Fruit fly (Drosophila melanogaster) whole organism, embryonic: ENCODE measurements around the gene CG44303.
A peak's percentile ranks its signal among the peaks of the same experiment; 100 is the strongest.

Experiments used
- CG10366 ChIP-seq: fragments of 200-800 bp; sonication (Bioruptor generic); IDR thresholded peaks from 2 replicates; pipeline ENCODE4 v1.3.6; 2022; ENCODE audit warnings: missing biosample characterization, missing genetic modification characterization
- CG11504 ChIP-seq: fragments of 200-800 bp; sonication (Bioruptor generic); optimal IDR thresholded peaks from 3 replicates; lab custom pipeline; 2019; ENCODE audit warnings: missing biosample characterization, mild to moderate bottlenecking, missing genetic modification characterization, moderate library complexity
- CG12071 ChIP-seq: fragments of 200-800 bp; sonication (Bioruptor generic); optimal IDR thresholded peaks from 3 replicates; lab custom pipeline; 2018; ENCODE audit warnings: missing biosample characterization, mild to moderate bottlenecking, missing genetic modification characterization
- CG12659 ChIP-seq: fragments of 200-800 bp; sonication (Bioruptor generic); optimal IDR thresholded peaks from 3 replicates; lab custom pipeline; 2017; ENCODE audit warnings: mild to moderate bottlenecking, missing biosample characterization, missing genetic modification reagents, missing genetic modification characterization
- CG1647 ChIP-seq: fragments of 200-800 bp; sonication (Bioruptor generic); optimal IDR thresholded peaks from 3 replicates; lab custom pipeline; 2016; ENCODE audit warnings: missing biosample characterization, missing genetic modification characterization
- CG17328 ChIP-seq: fragments of 200-800 bp; sonication (Bioruptor generic); IDR thresholded peaks from 2 replicates; pipeline ENCODE4 v1.3.6; 2022; ENCODE audit warnings: missing biosample characterization, missing genetic modification characterization
- CG17612 ChIP-seq: fragments of 200-800 bp; sonication (Bioruptor generic); IDR thresholded peaks from 2 replicates; pipeline ENCODE4 v1.3.6; 2022; ENCODE audit warnings: missing biosample characterization, missing genetic modification characterization
- CG30431 ChIP-seq: fragments of 200-800 bp; sonication (Bioruptor generic); optimal IDR thresholded peaks from 2 replicates; lab custom pipeline; 2017; ENCODE audit warnings: missing biosample characterization, missing genetic modification characterization
- CG32532 ChIP-seq: fragments of 200-800 bp; sonication (Bioruptor generic); IDR thresholded peaks from 2 replicates; pipeline ENCODE4 v1.3.6; 2022; ENCODE audit warnings: missing biosample characterization, missing genetic modification characterization
- CG32772 ChIP-seq: fragments of 200-800 bp; sonication (Bioruptor generic); IDR thresholded peaks from 2 replicates; pipeline ENCODE4 v1.3.6; 2022; ENCODE audit warnings: missing biosample characterization, missing genetic modification characterization
- CG3726 ChIP-seq: fragments of 200-800 bp; sonication (Bioruptor generic); IDR thresholded peaks from 3 replicates; pipeline ENCODE4, ENCODE4 v1.3.6; 2022; ENCODE audit warnings: missing biosample characterization, missing genetic modification characterization
- CG8290 ChIP-seq, 3 experiments: fragments of 200-800 bp; sonication (Bioruptor generic); optimal IDR thresholded peaks; 2 replicates each; lab custom pipeline; 2016 to 2019; ENCODE audit warnings: missing biosample characterization in 3 of 3, missing genetic modification characterization in 3 of 3, mild to moderate bottlenecking in 2 of 3, moderate library complexity in 1 of 3
- CG9437 ChIP-seq: fragments of 200-800 bp; sonication (Bioruptor generic); optimal IDR thresholded peaks from 2 replicates; lab custom pipeline; 2018; ENCODE audit warnings: missing biosample characterization, mild to moderate bottlenecking, missing genetic modification characterization
- Chrac-16 ChIP-seq: fragments of 200-800 bp; sonication (Bioruptor generic); optimal IDR thresholded peaks from 3 replicates; lab custom pipeline; 2016; ENCODE audit warnings: missing biosample characterization, missing genetic modification characterization
- D ChIP-seq, 2 experiments: fragments of 200-800 bp in 1 of 2; fragments of >200 bp in 1 of 2; sonication (Bioruptor generic) in 1 of 2; optimal IDR thresholded peaks; 2 replicates in 1 of 2; 3 replicates in 1 of 2; lab custom pipeline; 2017; ENCODE audit warnings: mild to moderate bottlenecking in 1 of 2, missing biosample characterization in 1 of 2, missing genetic modification characterization in 1 of 2, missing genetic modification reagents in 1 of 2
- Dad ChIP-seq: fragments of 200-800 bp; sonication (Bioruptor generic); optimal IDR thresholded peaks from 3 replicates; lab custom pipeline; 2016; ENCODE audit warnings: missing biosample characterization, missing genetic modification characterization
- Dip2 ChIP-seq: fragments of 200-800 bp; sonication (Bioruptor generic); IDR thresholded peaks from 2 replicates; pipeline ENCODE4 v1.3.6; 2022; ENCODE audit warnings: missing biosample characterization, missing genetic modification characterization
- Drgx ChIP-seq: fragments of 200-800 bp; sonication (Bioruptor generic); IDR thresholded peaks from 2 replicates; pipeline ENCODE4 v1.3.6; 2022; ENCODE audit warnings: missing biosample characterization, missing genetic modification characterization
- E2f2 ChIP-seq: fragments of 200-800 bp; sonication (Bioruptor generic); IDR thresholded peaks from 2 replicates; pipeline ENCODE4 v1.3.6; 2022; ENCODE audit warnings: missing biosample characterization, missing genetic modification characterization
- Eip74EF ChIP-seq, 2 experiments: fragments of 200-800 bp in 1 of 2; fragments of >200 bp in 1 of 2; sonication (Bioruptor generic) in 1 of 2; optimal IDR thresholded peaks; 2 replicates each; lab custom pipeline; 2017 to 2019; ENCODE audit warnings: missing biosample characterization in 2 of 2, missing genetic modification characterization in 2 of 2, mild to moderate bottlenecking in 1 of 2, moderate library complexity in 1 of 2
- HmgZ ChIP-seq: fragments of 200-800 bp; sonication (Bioruptor generic); optimal IDR thresholded peaks from 2 replicates; lab custom pipeline; 2018; ENCODE audit warnings: missing biosample characterization, mild to moderate bottlenecking, missing genetic modification characterization
- Hr3 ChIP-seq: fragments of 200-800 bp; sonication (Bioruptor generic); optimal IDR thresholded peaks from 3 replicates; lab custom pipeline; 2016; ENCODE audit warnings: missing biosample characterization, missing genetic modification characterization
- Med ChIP-seq: fragments of 200-800 bp; sonication (Bioruptor generic); peaks from one replicate; lab custom pipeline; 2016; ENCODE audit warnings: missing biosample characterization, missing genetic modification characterization, mild to moderate bottlenecking, inconsistent platforms, moderate library complexity
- NK7.1 ChIP-seq: fragments of 200-800 bp; sonication (Bioruptor generic); optimal IDR thresholded peaks from 3 replicates; lab custom pipeline; 2016; ENCODE audit warnings: missing biosample characterization, missing genetic modification characterization
- Nf-YB ChIP-seq: fragments of 200-800 bp; sonication (Bioruptor generic); optimal IDR thresholded peaks from 3 replicates; lab custom pipeline; 2019; ENCODE audit warnings: missing biosample characterization, mild to moderate bottlenecking, missing genetic modification characterization, moderate library complexity
- Pdp1 ChIP-seq, 2 experiments: fragments of 200-800 bp; sonication (Bioruptor generic); optimal IDR thresholded peaks; 3 replicates each; lab custom pipeline; 2016; ENCODE audit warnings: missing biosample characterization in 2 of 2, missing genetic modification characterization in 2 of 2, mild to moderate bottlenecking in 1 of 2, moderate library complexity in 1 of 2
- Rfx ChIP-seq: fragments of 200-800 bp; sonication (Bioruptor generic); IDR thresholded peaks from 2 replicates; pipeline ENCODE4 v1.3.6; 2022; ENCODE audit warnings: missing biosample characterization, missing genetic modification characterization
- bbx ChIP-seq: fragments of 200-800 bp; sonication (Bioruptor generic); IDR thresholded peaks from 2 replicates; pipeline ENCODE4 v1.3.6; 2022; ENCODE audit warnings: missing biosample characterization, missing genetic modification characterization; ENCODE audit not compliant: partially characterized antibody
- dmrt99B ChIP-seq: fragments of 200-800 bp; sonication (Bioruptor generic); optimal IDR thresholded peaks from 2 replicates; lab custom pipeline; 2018; ENCODE audit warnings: missing biosample characterization, mild to moderate bottlenecking, missing genetic modification characterization, moderate library complexity
- eve ChIP-seq, 2 experiments: fragments of >200 bp; optimal IDR thresholded peaks; 2 replicates each; lab custom pipeline; 2017; ENCODE audit warnings: missing biosample characterization in 2 of 2, missing genetic modification characterization in 2 of 2
- grau ChIP-seq: fragments of 200-800 bp; optimal IDR thresholded peaks from 3 replicates; lab custom pipeline; 2019; ENCODE audit warnings: missing biosample characterization, mild to moderate bottlenecking, missing genetic modification characterization, moderate library complexity
- insv ChIP-seq, 2 experiments: fragments of 200-800 bp; sonication (Bioruptor generic); optimal IDR thresholded peaks; 3 replicates each; lab custom pipeline; 2016 to 2018; ENCODE audit warnings: missing biosample characterization in 2 of 2, missing genetic modification characterization in 2 of 2
- lilli ChIP-seq: fragments of 200-800 bp; sonication (Bioruptor generic); optimal IDR thresholded peaks from 3 replicates; lab custom pipeline; 2016; ENCODE audit warnings: missing biosample characterization, missing genetic modification characterization
- prd ChIP-seq, 3 experiments: fragments of >200 bp in 2 of 3; fragments of 200-800 bp in 1 of 3; sonication (Bioruptor generic) in 1 of 3; optimal IDR thresholded peaks in 2 of 3; IDR thresholded peaks in 1 of 3; 2 replicates in 2 of 3; 3 replicates in 1 of 3; pipeline versions ENCODE4 v1.3.6 to Lab custom; 2017 to 2022; ENCODE audit warnings: missing biosample characterization in 1 of 3, missing genetic modification characterization in 1 of 3
- ranshi ChIP-seq: fragments of 200-800 bp; sonication (Bioruptor generic); IDR thresholded peaks from 2 replicates; pipeline ENCODE4 v1.3.6; 2022; ENCODE audit warnings: missing biosample characterization, missing genetic modification characterization
- row ChIP-seq: fragments of 200-800 bp; sonication (Bioruptor generic); IDR thresholded peaks from 3 replicates; pipeline ENCODE4 v1.3.6; 2022; ENCODE audit warnings: missing biosample characterization, missing genetic modification characterization
- scrt ChIP-seq: fragments of 200-800 bp; sonication (Bioruptor generic); optimal IDR thresholded peaks from 2 replicates; lab custom pipeline; 2018; ENCODE audit warnings: missing biosample characterization, mild to moderate bottlenecking, missing genetic modification characterization, moderate library complexity
- sens ChIP-seq: fragments of 200-800 bp; sonication (Bioruptor generic); peaks from one replicate; lab custom pipeline; 2016; ENCODE audit warnings: missing biosample characterization, missing genetic modification characterization
- seq ChIP-seq: fragments of 200-800 bp; sonication (Bioruptor generic); IDR thresholded peaks from 2 replicates; pipeline ENCODE4 v1.3.6; 2022; ENCODE audit warnings: missing biosample characterization, missing genetic modification characterization
- sim ChIP-seq: fragments of 200-800 bp; sonication (Bioruptor generic); IDR thresholded peaks from 2 replicates; pipeline ENCODE4 v1.3.6; 2022; ENCODE audit warnings: missing biosample characterization, missing genetic modification characterization
- sna ChIP-seq: fragments of 200-800 bp; sonication (Bioruptor generic); IDR thresholded peaks from 2 replicates; pipeline ENCODE4 v1.3.6; 2022; ENCODE audit warnings: missing biosample characterization, missing genetic modification characterization; ENCODE audit not compliant: partially characterized antibody
- sob ChIP-seq: fragments of 200-800 bp; sonication (Bioruptor generic); IDR thresholded peaks from 2 replicates; pipeline ENCODE4 v1.3.6; 2022; ENCODE audit warnings: missing biosample characterization, missing genetic modification characterization
- ssp ChIP-seq: fragments of 200-800 bp; sonication (Bioruptor generic); IDR thresholded peaks from 2 replicates; pipeline ENCODE4 v1.3.6; 2022; ENCODE audit warnings: missing biosample characterization, missing genetic modification characterization
- tap ChIP-seq: fragments of 200-800 bp; optimal IDR thresholded peaks from 3 replicates; lab custom pipeline; 2019; ENCODE audit warnings: missing biosample characterization, mild to moderate bottlenecking, missing genetic modification characterization, moderate library complexity
- tio ChIP-seq: fragments of 200-800 bp; sonication (Bioruptor generic); optimal IDR thresholded peaks from 2 replicates; lab custom pipeline; 2017; ENCODE audit warnings: missing biosample characterization, missing genetic modification characterization, inconsistent platforms
- zen ChIP-seq: fragments of 200-800 bp; sonication (Bioruptor generic); optimal IDR thresholded peaks from 3 replicates; lab custom pipeline; 2018; ENCODE audit warnings: missing biosample characterization, mild to moderate bottlenecking, missing genetic modification characterization, moderate library complexity

CG44303 gene

dm6 chrX:6641602-6642001, 45.6 kb downstream of the CG44303 start:
- TF ChIP-seq sna (GFP tag; lab: Robert Waterston, UW) (no peak), zen (tag; lab: Kevin White, UChicago) (no peak), bbx (GFP tag; lab: Robert Waterston, UW) (no peak), grau (tag; lab: Kevin White, UChicago) (peak; percentile 59), Rfx (GFP tag; lab: Robert Waterston, UW) (peak; percentile 31; the same call in 1 of the 2 replicates), Chrac-16 (GFP tag; lab: Kevin White, UChicago) (no peak), CG11504 (peak; percentile 35), Nf-YB (GFP tag; lab: Kevin White, UChicago) (no peak), CG32532 (GFP tag; lab: Robert Waterston, UW) (no peak), HmgZ (no peak), CG3726 (GFP tag; lab: Robert Waterston, UW) (no peak), ranshi (GFP tag; lab: Robert Waterston, UW) (no peak), dmrt99B (tag; lab: Kevin White, UChicago) (peak; percentile 9), CG8290 (GFP tag; optimal IDR thresholded peaks at IDR 0.05; lab: Kevin White, UChicago) (no peak), CG8290 (tag; optimal IDR thresholded peaks at IDR 0.05; lab: Kevin White, UChicago) (peak in 1 of 2 experiments; percentile 1), Hr3 (GFP tag; lab: Kevin White, UChicago) (no peak), CG9437 (GFP tag; lab: Kevin White, UChicago) (peak; percentile 57), CG30431 (GFP tag; lab: Kevin White, UChicago) (no peak), D (optimal IDR thresholded peaks at IDR 0.05; lab: Kevin White, UChicago) (no peak), D (GFP tag; optimal IDR thresholded peaks at IDR 0.05; lab: Kevin White, UChicago) (no peak), CG1647 (GFP tag; lab: Kevin White, UChicago) (no peak), NK7.1 (GFP tag; lab: Kevin White, UChicago) (no peak), eve (GFP tag; optimal IDR thresholded peaks at IDR 0.05; lab: Kevin White, UChicago) (peak in 1 of 2 experiments; percentile 4), CG12659 (GFP tag; lab: Kevin White, UChicago) (no peak), Dad (GFP tag; lab: Kevin White, UChicago) (no peak), ssp (GFP tag; lab: Robert Waterston, UW) (no peak), E2f2 (GFP tag; lab: Robert Waterston, UW) (no peak), Med (GFP tag; lab: Kevin White, UChicago) (peak; percentile 71), tap (no peak), sim (GFP tag; lab: Robert Waterston, UW) (no peak), Pdp1 (GFP tag; optimal IDR thresholded peaks at IDR 0.05; lab: Kevin White, UChicago) (peak in 1 of 2 experiments; percentile 22), lilli (GFP tag; lab: Kevin White, UChicago) (peak; percentile 13), CG32772 (no peak), tio (GFP tag; lab: Kevin White, UChicago) (no peak), insv (GFP tag; optimal IDR thresholded peaks at IDR 0.05; lab: Kevin White, UChicago) (no peak), sens (peak; percentile 8), scrt (GFP tag; lab: Kevin White, UChicago) (no peak), prd (optimal IDR thresholded peaks at IDR 0.05; lab: Kevin White, UChicago) (no peak), prd (GFP tag; IDR thresholded peaks at IDR 0.05; lab: Robert Waterston, UW) (peak; percentile 39; the same call in 1 of the 3 replicates), seq (GFP tag; lab: Robert Waterston, UW) (no peak), CG12071 (GFP tag; lab: Kevin White, UChicago) (no peak), sob (GFP tag; lab: Robert Waterston, UW) (no peak), CG17612 (GFP tag; lab: Robert Waterston, UW) (no peak), row (GFP tag; lab: Robert Waterston, UW) (0 out of 3 replicates have a peak, but pooled peaks have one; percentile 26), Drgx (GFP tag; lab: Robert Waterston, UW) (peak; percentile 71), Eip74EF (GFP tag; optimal IDR thresholded peaks at IDR 0.05; lab: Kevin White, UChicago) (no peak), Dip2 (GFP tag; lab: Robert Waterston, UW) (no peak), CG10366 (no peak), CG17328 (GFP tag; lab: Robert Waterston, UW) (no peak)
